Fruit fly (Drosophila melanogaster): Measurements from ENCODE around the gene Elys.
A peak's percentile ranks its signal among the peaks of the same experiment; 100 is the strongest.

Elys gene

DNA sequence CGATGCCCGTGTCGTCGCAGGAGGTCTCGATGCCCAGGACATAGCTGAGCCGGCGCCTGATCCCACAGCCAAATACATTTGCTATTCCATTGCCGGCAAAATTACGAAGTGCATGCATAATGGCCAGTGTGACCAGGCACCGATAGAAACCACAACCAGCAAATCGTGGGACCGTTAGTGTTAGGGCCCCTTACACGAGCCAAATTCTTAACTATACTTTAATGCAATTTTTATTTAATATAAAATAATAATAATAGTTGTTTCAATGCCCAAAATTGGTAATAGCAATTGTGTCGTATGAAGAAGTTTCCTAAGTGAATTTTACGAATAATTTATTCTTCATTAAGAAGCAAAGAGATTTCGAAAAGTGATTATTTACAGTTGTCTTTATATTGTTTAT is 49.5 kb downstream of the Elys start, which contains the start of gene Tcs4 (continued):
- no peak for TF ChIP-seq gsb (GFP tag; IDR thresholded peaks at IDR 0.05)
- peak; percentile 27 for TF ChIP-seq CG15601 (tag; optimal IDR thresholded peaks at IDR 0.05)
- no peak for TF ChIP-seq sr (GFP tag; IDR thresholded peaks at IDR 0.05)
- TF ChIP-seq dysf (GFP tag; IDR thresholded peaks at IDR 0.05) = no peak
- no peak for TF ChIP-seq CG12155 (GFP tag; optimal IDR thresholded peaks at IDR 0.05)
- no peak for TF ChIP-seq crp (GFP tag; optimal IDR thresholded peaks at IDR 0.05)
- no peak for TF ChIP-seq Antp (GFP tag; optimal IDR thresholded peaks at IDR 0.05)
- TF ChIP-seq inv (GFP tag; IDR thresholded peaks at IDR 0.05; ENCODE audit: partially characterized antibody) = 0 out of 2 replicates have a peak, but pooled peaks have one; percentile 7
- TF ChIP-seq CG18262 (tag; optimal IDR thresholded peaks at IDR 0.05) = peak; percentile 37
- TF ChIP-seq CG7987 (GFP tag; optimal IDR thresholded peaks at IDR 0.05) = no peak
- peak; percentile 60 for TF ChIP-seq CG2712 (tag; optimal IDR thresholded peaks at IDR 0.05)
- no peak for TF ChIP-seq CG32772 (GFP tag; IDR thresholded peaks at IDR 0.05)
- peak; percentile 49 for TF ChIP-seq CG14710 (tag; optimal IDR thresholded peaks at IDR 0.05)
- no peak for TF ChIP-seq Hr3 (GFP tag; optimal IDR thresholded peaks at IDR 0.05)
- TF ChIP-seq CG6272 (GFP tag; IDR thresholded peaks at IDR 0.05) = no peak
- TF ChIP-seq Chrac-16 (GFP tag; optimal IDR thresholded peaks at IDR 0.05) = no peak
- 0 out of 3 replicates have a peak, but pooled peaks have one; percentile 4 for TF ChIP-seq ken (GFP tag; IDR thresholded peaks at IDR 0.05)
- TF ChIP-seq unpg (GFP tag; optimal IDR thresholded peaks at IDR 0.05) = peak; percentile 45
- no peak for TF ChIP-seq ftz-f1 (GFP tag; optimal IDR thresholded peaks at IDR 0.05)
- peak; percentile 60 for TF ChIP-seq phol (tag; optimal IDR thresholded peaks at IDR 0.05)
- TF ChIP-seq Dll (GFP tag; IDR thresholded peaks at IDR 0.05; ENCODE audit: partially characterized antibody) = peak; percentile 59; the same call in 2 of the 4 replicates
- TF ChIP-seq pan (optimal IDR thresholded peaks at IDR 0.05) = no peak
- TF ChIP-seq pan (GFP tag; optimal IDR thresholded peaks at IDR 0.05 in 1 of 2, IDR thresholded peaks at IDR 0.05 in 1 of 2) = peak in 1 of 2 experiments; percentile 21
- TF ChIP-seq gcm2 (GFP tag; optimal IDR thresholded peaks at IDR 0.05) = no peak
- no peak for TF ChIP-seq Myb (GFP tag; optimal IDR thresholded peaks at IDR 0.05)
- TF ChIP-seq CG1792 (GFP tag; optimal IDR thresholded peaks at IDR 0.05) = no peak
- TF ChIP-seq kah (GFP tag; optimal IDR thresholded peaks at IDR 0.05) = no peak
- no peak for TF ChIP-seq Ptx1 (GFP tag; IDR thresholded peaks at IDR 0.05)
- TF ChIP-seq gfzf (GFP tag; optimal IDR thresholded peaks at IDR 0.05) = peak; percentile 63

DNA sequence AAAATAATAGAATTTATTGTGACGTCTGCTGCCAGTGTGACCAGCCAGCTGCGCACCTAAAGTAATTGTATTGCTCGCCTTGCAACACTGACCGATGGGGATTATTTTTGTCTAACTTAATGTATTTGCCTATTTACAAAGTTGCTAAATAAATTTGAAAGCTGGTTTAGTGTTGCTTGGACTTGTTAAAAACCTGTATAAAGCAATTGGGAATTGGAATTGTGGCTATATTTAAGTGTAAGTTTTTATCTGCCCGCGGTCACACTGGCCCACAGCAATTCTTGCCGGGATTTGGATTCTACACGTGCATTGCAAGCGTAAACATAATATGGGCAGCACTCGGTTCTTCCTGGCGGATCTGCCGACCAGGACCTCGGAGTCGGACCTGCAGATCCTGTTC is 52.0 kb downstream of the Elys start, which contains the start of the genes CG14230 and CG14232:
Gene CG14230, plus strand, starts transcription at position 94 of the 400 bp plus-strand sequence.
Gene CG14232, minus strand, starts transcription at position 177 of the 400 bp plus-strand sequence.
- TF ChIP-seq CG17186 (GFP tag; optimal IDR thresholded peaks at IDR 0.05) (peak; percentile 42), CG10979 (tag; optimal IDR thresholded peaks at IDR 0.05) (peak; percentile 9), CG30020 (tag; optimal IDR thresholded peaks at IDR 0.05) (peak; percentile 47), CG15696 (tag; optimal IDR thresholded peaks at IDR 0.05) (no peak), sens (GFP tag) (peak; percentile 66), jing (GFP tag; optimal IDR thresholded peaks at IDR 0.05) (no peak), CG8089 (GFP tag; optimal IDR thresholded peaks at IDR 0.05) (no peak), Ets97D (GFP tag; optimal IDR thresholded peaks at IDR 0.05) (peak; percentile 55), Blimp-1 (GFP tag; optimal IDR thresholded peaks at IDR 0.05) (no peak), zfh2 (GFP tag; optimal IDR thresholded peaks at IDR 0.05) (peak; percentile 6), ewg (GFP tag; optimal IDR thresholded peaks at IDR 0.05) (peak; percentile 26), CG15514 (GFP tag; optimal IDR thresholded peaks at IDR 0.05) (peak; percentile 41), nmo (GFP tag; optimal IDR thresholded peaks at IDR 0.05) (peak; percentile 44), unc-4 (GFP tag; IDR thresholded peaks at IDR 0.05; ENCODE audit: partially characterized antibody) (0 out of 2 replicates have a peak, but pooled peaks have one; percentile 15), Scr (GFP tag; IDR thresholded peaks at IDR 0.05; ENCODE audit: partially characterized antibody) (0 out of 2 replicates have a peak, but pooled peaks have one; percentile 33), CG11085 (GFP tag; IDR thresholded peaks at IDR 0.05) (no peak), Sry-δ (GFP tag; optimal IDR thresholded peaks at IDR 0.05) (peak; percentile 14), CG12391 (tag; optimal IDR thresholded peaks at IDR 0.05) (peak; percentile 33), CG4617 (GFP tag; optimal IDR thresholded peaks at IDR 0.05; ENCODE audit: borderline replicate concordance) (peak; percentile 71), grn (GFP tag; optimal IDR thresholded peaks at IDR 0.05) (no peak), cg (GFP tag; optimal IDR thresholded peaks at IDR 0.05) (no peak), HmgZ (tag; optimal IDR thresholded peaks at IDR 0.05) (peak; percentile 17), Sin3A (optimal IDR thresholded peaks at IDR 0.05) (peak; percentile 84)

Data from whole organism, embryonic.